Fruit fly (Drosophila melanogaster) whole organism, embryonic: ENCODE results near the gene pod1.

ENCODE experiments used
- ATbp ChIP-seq: fragments of 200-800 bp; sonication (Bioruptor generic); optimal IDR thresholded peaks from 2 replicates; lab custom pipeline; 2017; ENCODE audit warnings: missing biosample characterization, mild to moderate bottlenecking, missing genetic modification characterization, missing genetic modification reagents
- B-H1 ChIP-seq: fragments of 200-800 bp; sonication (Bioruptor generic); IDR thresholded peaks from 3 replicates; pipeline ENCODE4 v1.3.6; 2022; ENCODE audit warnings: missing biosample characterization, missing genetic modification characterization
- CG10147 ChIP-seq: fragments of 200-800 bp; sonication (Bioruptor generic); optimal IDR thresholded peaks from 2 replicates; lab custom pipeline; 2019; ENCODE audit warnings: missing biosample characterization, mild to moderate bottlenecking, missing genetic modification characterization, moderate library complexity
- CG10267 ChIP-seq: fragments of 200-800 bp; sonication (Bioruptor generic); optimal IDR thresholded peaks from 2 replicates; lab custom pipeline; 2018; ENCODE audit warnings: missing biosample characterization, mild to moderate bottlenecking, missing genetic modification characterization, moderate library complexity
- CG12104 ChIP-seq: fragments of 200-800 bp; sonication (Bioruptor generic); optimal IDR thresholded peaks from 3 replicates; lab custom pipeline; 2016; ENCODE audit warnings: missing biosample characterization, missing genetic modification characterization
- CG12299 ChIP-seq: fragments of 200-800 bp; sonication (Bioruptor generic); optimal IDR thresholded peaks from 2 replicates; lab custom pipeline; 2018; ENCODE audit warnings: missing biosample characterization, mild to moderate bottlenecking, missing genetic modification characterization
- CG12942 ChIP-seq: fragments of 200-800 bp; sonication (Bioruptor generic); optimal IDR thresholded peaks from 3 replicates; lab custom pipeline; 2016; ENCODE audit warnings: missing biosample characterization, missing genetic modification characterization
- CG14667 ChIP-seq: fragments of 200-800 bp; sonication (Bioruptor generic); IDR thresholded peaks from 2 replicates; pipeline ENCODE4 v1.3.6; 2022; ENCODE audit warnings: missing biosample characterization, missing genetic modification characterization
- CG14965 ChIP-seq: fragments of 200-800 bp; sonication (Bioruptor generic); optimal IDR thresholded peaks from 2 replicates; lab custom pipeline; 2016; ENCODE audit warnings: missing biosample characterization, missing genetic modification characterization, borderline replicate concordance
- CG15073 ChIP-seq: fragments of 200-800 bp; sonication (Bioruptor generic); optimal IDR thresholded peaks from 2 replicates; lab custom pipeline; 2016; ENCODE audit warnings: missing biosample characterization, missing genetic modification characterization
- CG15514 ChIP-seq: fragments of 200-800 bp; sonication (Bioruptor generic); optimal IDR thresholded peaks from 3 replicates; lab custom pipeline; 2017; ENCODE audit warnings: missing biosample characterization, missing genetic modification characterization, mild to moderate bottlenecking, moderate library complexity, missing genetic modification reagents
- CG17186 ChIP-seq: fragments of 200-800 bp; sonication (Bioruptor generic); optimal IDR thresholded peaks from 3 replicates; lab custom pipeline; 2017; ENCODE audit warnings: missing biosample characterization, missing genetic modification reagents, missing genetic modification characterization
- CG17568 ChIP-seq: fragments of 200-800 bp; sonication (Bioruptor generic); optimal IDR thresholded peaks from 2 replicates; lab custom pipeline; 2018; ENCODE audit warnings: missing biosample characterization, mild to moderate bottlenecking, missing genetic modification characterization, moderate library complexity
- CG17912 ChIP-seq: fragments of 200-800 bp; sonication (Bioruptor generic); optimal IDR thresholded peaks from 2 replicates; lab custom pipeline; 2018; ENCODE audit warnings: missing biosample characterization, mild to moderate bottlenecking, missing genetic modification characterization
- CG2120 ChIP-seq: fragments of 200-800 bp; sonication (Bioruptor generic); optimal IDR thresholded peaks from 3 replicates; lab custom pipeline; 2016; ENCODE audit warnings: missing biosample characterization, missing genetic modification characterization
- CG2202 ChIP-seq: fragments of 200-800 bp; sonication (Bioruptor generic); optimal IDR thresholded peaks from 2 replicates; lab custom pipeline; 2018; ENCODE audit warnings: missing biosample characterization, mild to moderate bottlenecking, missing genetic modification characterization
- CG2712 ChIP-seq: fragments of 200-800 bp; optimal IDR thresholded peaks from 3 replicates; lab custom pipeline; 2019; ENCODE audit warnings: missing biosample characterization, mild to moderate bottlenecking, missing genetic modification characterization, moderate library complexity
- CG2875 ChIP-seq: fragments of 200-800 bp; sonication (Bioruptor generic); optimal IDR thresholded peaks from 2 replicates; lab custom pipeline; 2017; ENCODE audit warnings: missing biosample characterization, mild to moderate bottlenecking, missing genetic modification characterization, missing genetic modification reagents
- CG30403 ChIP-seq: fragments of 200-800 bp; sonication (Bioruptor generic); optimal IDR thresholded peaks from 3 replicates; lab custom pipeline; 2016; ENCODE audit warnings: missing biosample characterization, missing genetic modification characterization
- CG3847 ChIP-seq: fragments of 200-800 bp; sonication (Bioruptor generic); IDR thresholded peaks from 2 replicates; pipeline ENCODE4 v1.3.6; 2022; ENCODE audit warnings: missing biosample characterization, missing genetic modification characterization
- CG4424 ChIP-seq: fragments of 200-800 bp; sonication (Bioruptor generic); optimal IDR thresholded peaks from 3 replicates; lab custom pipeline; 2016; ENCODE audit warnings: missing biosample characterization, missing genetic modification characterization
- CG4617 ChIP-seq: fragments of 200-800 bp; sonication (Bioruptor generic); optimal IDR thresholded peaks from 3 replicates; lab custom pipeline; 2016; ENCODE audit warnings: missing biosample characterization, missing genetic modification characterization, borderline replicate concordance
- CG6272 ChIP-seq: fragments of 200-800 bp; sonication (Bioruptor generic); IDR thresholded peaks from 2 replicates; pipeline ENCODE4 v1.3.6; 2022; ENCODE audit warnings: missing biosample characterization, missing genetic modification characterization
- CG8924 ChIP-seq: fragments of 200-800 bp; optimal IDR thresholded peaks from 3 replicates; lab custom pipeline; 2019; ENCODE audit warnings: missing biosample characterization, mild to moderate bottlenecking, missing genetic modification characterization, moderate library complexity
- Dad ChIP-seq: fragments of 200-800 bp; sonication (Bioruptor generic); optimal IDR thresholded peaks from 3 replicates; lab custom pipeline; 2016; ENCODE audit warnings: missing biosample characterization, missing genetic modification characterization
- Dek ChIP-seq: fragments of 200-800 bp; sonication (Bioruptor generic); optimal IDR thresholded peaks from 3 replicates; lab custom pipeline; 2019; ENCODE audit warnings: missing biosample characterization, mild to moderate bottlenecking, missing genetic modification characterization, moderate library complexity
- Ets97D ChIP-seq: fragments of 200-800 bp; sonication (Bioruptor generic); optimal IDR thresholded peaks from 3 replicates; lab custom pipeline; 2016; ENCODE audit warnings: missing biosample characterization, missing genetic modification characterization
- H2.0 ChIP-seq: fragments of 200-800 bp; sonication (Bioruptor generic); IDR thresholded peaks from 2 replicates; pipeline ENCODE4 v1.3.6; 2022; ENCODE audit warnings: missing biosample characterization, missing genetic modification characterization
- Hmx ChIP-seq: fragments of 200-800 bp; sonication (Bioruptor generic); optimal IDR thresholded peaks from 2 replicates; lab custom pipeline; 2016; ENCODE audit warnings: missing biosample characterization, missing genetic modification characterization
- Mad ChIP-seq: fragments of 200-800 bp; sonication (Bioruptor generic); optimal IDR thresholded peaks from 2 replicates; lab custom pipeline; 2016; ENCODE audit warnings: missing biosample characterization, missing genetic modification characterization
- Neu2 ChIP-seq: fragments of 200-800 bp; sonication (Bioruptor generic); optimal IDR thresholded peaks from 3 replicates; lab custom pipeline; 2016; ENCODE audit warnings: missing biosample characterization, missing genetic modification characterization, borderline replicate concordance
- PHDP ChIP-seq: fragments of 200-800 bp; sonication (Bioruptor generic); optimal IDR thresholded peaks from 3 replicates; lab custom pipeline; 2018; ENCODE audit warnings: missing biosample characterization, mild to moderate bottlenecking, missing genetic modification characterization, moderate library complexity
- Trl ChIP-seq, 3 experiments: fragments of >200 bp in 2 of 3; fragments of 200-800 bp in 1 of 3; sonication (Bioruptor generic) in 1 of 3; optimal IDR thresholded peaks; 2 replicates in 1 of 3; 3 replicates in 2 of 3; lab custom pipeline; 2016 to 2017; ENCODE audit warnings: missing biosample characterization in 1 of 3, missing genetic modification characterization in 1 of 3
- YL-1 ChIP-seq: fragments of 200-800 bp; sonication (Bioruptor generic); optimal IDR thresholded peaks from 3 replicates; lab custom pipeline; 2017; ENCODE audit warnings: missing biosample characterization, mild to moderate bottlenecking, missing genetic modification characterization
- corto ChIP-seq: fragments of 200-800 bp; sonication (Bioruptor generic); optimal IDR thresholded peaks from 2 replicates; lab custom pipeline; 2016; ENCODE audit warnings: missing biosample characterization, mild to moderate bottlenecking, missing genetic modification characterization, moderate library complexity
- crp ChIP-seq, 2 experiments: fragments of 200-800 bp; sonication (Bioruptor generic); optimal IDR thresholded peaks; 2 replicates in 1 of 2; 3 replicates in 1 of 2; lab custom pipeline; 2017; ENCODE audit warnings: missing biosample characterization in 2 of 2, missing genetic modification characterization in 2 of 2, mild to moderate bottlenecking in 1 of 2, moderate library complexity in 1 of 2
- emc ChIP-seq: fragments of 200-800 bp; sonication (Bioruptor generic); optimal IDR thresholded peaks from 2 replicates; lab custom pipeline; 2016; ENCODE audit warnings: missing biosample characterization, missing genetic modification characterization
- fu2 ChIP-seq: fragments of 200-800 bp; sonication (Bioruptor generic); optimal IDR thresholded peaks from 2 replicates; lab custom pipeline; 2016; ENCODE audit warnings: missing biosample characterization, missing genetic modification characterization
- ind ChIP-seq: fragments of 200-800 bp; sonication (Bioruptor generic); optimal IDR thresholded peaks from 3 replicates; lab custom pipeline; 2016; ENCODE audit warnings: missing biosample characterization, missing genetic modification characterization
- inv ChIP-seq: fragments of 200-800 bp; sonication (Bioruptor generic); IDR thresholded peaks from 2 replicates; pipeline ENCODE4 v1.3.6; 2022; ENCODE audit warnings: missing biosample characterization, missing genetic modification characterization; ENCODE audit not compliant: partially characterized antibody
- jumu ChIP-seq: fragments of 200-800 bp; sonication (Bioruptor generic); optimal IDR thresholded peaks from 3 replicates; lab custom pipeline; 2016; ENCODE audit warnings: missing biosample characterization, missing genetic modification characterization
- klu ChIP-seq: fragments of 200-800 bp; sonication (Bioruptor generic); IDR thresholded peaks from 2 replicates; pipeline ENCODE4 v1.3.6; 2022; ENCODE audit warnings: missing biosample characterization, missing genetic modification characterization
- odd ChIP-seq: fragments of 200-800 bp; sonication (Bioruptor generic); optimal IDR thresholded peaks from 2 replicates; lab custom pipeline; 2017; ENCODE audit warnings: missing biosample characterization, mild to moderate bottlenecking, missing genetic modification characterization
- phol ChIP-seq: fragments of 200-800 bp; sonication (Bioruptor generic); optimal IDR thresholded peaks from 3 replicates; lab custom pipeline; 2018; ENCODE audit warnings: missing biosample characterization, mild to moderate bottlenecking, missing genetic modification characterization, moderate library complexity
- sug ChIP-seq: fragments of 200-800 bp; optimal IDR thresholded peaks from 2 replicates; lab custom pipeline; 2019; ENCODE audit warnings: missing biosample characterization, mild to moderate bottlenecking, missing genetic modification characterization, moderate library complexity
- tin ChIP-seq: fragments of 200-800 bp; sonication (Bioruptor generic); optimal IDR thresholded peaks from 3 replicates; lab custom pipeline; 2016; ENCODE audit warnings: missing biosample characterization, missing genetic modification characterization
- tup ChIP-seq: fragments of 200-800 bp; sonication (Bioruptor generic); optimal IDR thresholded peaks from 2 replicates; lab custom pipeline; 2016; ENCODE audit warnings: missing biosample characterization, mild to moderate bottlenecking, missing genetic modification characterization, moderate library complexity
- vvl ChIP-seq: fragments of 200-800 bp; sonication (Bioruptor generic); IDR thresholded peaks from 2 replicates; pipeline ENCODE4 v1.3.6; 2022; ENCODE audit warnings: missing biosample characterization, missing genetic modification characterization
- zen2 ChIP-seq: fragments of 200-800 bp; sonication (Bioruptor generic); IDR thresholded peaks from 3 replicates; pipeline ENCODE4 v1.3.6; 2022; ENCODE audit warnings: missing biosample characterization, missing genetic modification characterization; ENCODE audit not compliant: partially characterized antibody

The pod1 gene

DNA sequence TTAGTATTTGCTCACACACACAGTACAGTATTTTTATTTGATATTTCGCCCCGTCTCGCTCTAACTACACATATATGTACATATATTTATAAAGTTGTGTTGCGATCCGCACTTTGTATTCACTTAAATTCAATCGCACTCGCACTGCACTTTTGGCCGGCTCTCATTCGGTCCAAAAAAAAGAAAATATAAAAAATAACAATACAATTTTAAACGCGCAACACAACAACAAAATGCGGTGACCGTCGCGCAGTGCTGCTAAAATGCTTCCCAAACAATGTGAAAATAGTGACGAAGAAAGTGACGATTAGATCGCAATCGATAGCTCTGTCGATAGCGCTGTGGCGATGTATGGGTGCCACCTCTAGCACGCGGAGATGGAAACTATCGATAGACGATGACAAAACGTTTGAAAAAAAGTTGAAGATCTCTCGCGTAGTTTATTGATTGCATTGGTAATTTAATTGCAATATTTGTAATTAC, at the start of gene pod1, which contains the start of gene C3G (continued):
- TF ChIP-seq crp (GFP tag; optimal IDR thresholded peaks at IDR 0.05; lab: Kevin White, UChicago): peak in 1 of 2 experiments; percentile 26
- TF ChIP-seq CG15073 (GFP tag; lab: Kevin White, UChicago): no peak
- TF ChIP-seq odd: no peak
- no peak for TF ChIP-seq Hmx (GFP tag; lab: Kevin White, UChicago)
- TF ChIP-seq klu (GFP tag; lab: Robert Waterston, UW): no peak
- peak; percentile 21 for TF ChIP-seq Mad (GFP tag; lab: Kevin White, UChicago)
- no peak for TF ChIP-seq Dek (tag; lab: Kevin White, UChicago)
- TF ChIP-seq inv (GFP tag; lab: Robert Waterston, UW): peak; percentile 98
- peak; percentile 53 for TF ChIP-seq phol
- peak; percentile 96 for TF ChIP-seq zen2 (GFP tag; lab: Robert Waterston, UW)
- TF ChIP-seq CG6272 (GFP tag; lab: Robert Waterston, UW): peak; percentile 49; the same call in 1 of the 2 replicates
- no peak for TF ChIP-seq CG10147 (GFP tag; lab: Kevin White, UChicago)
- peak; percentile 32 for TF ChIP-seq CG12942
- no peak for TF ChIP-seq H2.0 (GFP tag; lab: Robert Waterston, UW)
- TF ChIP-seq tin (GFP tag; lab: Kevin White, UChicago): peak; percentile 32
- peak; percentile 11 for TF ChIP-seq CG17912
- TF ChIP-seq Dad (GFP tag; lab: Kevin White, UChicago): peak; percentile 38
- peak; percentile 11 for TF ChIP-seq CG30403 (GFP tag; lab: Kevin White, UChicago)
- TF ChIP-seq YL-1 (GFP tag; lab: Kevin White, UChicago): peak; percentile 15
- TF ChIP-seq ind (GFP tag; lab: Kevin White, UChicago): peak; percentile 17
- no peak for TF ChIP-seq ATbp
- peak; percentile 39 for TF ChIP-seq CG2712
- TF ChIP-seq Neu2 (GFP tag; lab: Kevin White, UChicago): no peak
- peak; percentile 39 for TF ChIP-seq CG12299 (tag; lab: Kevin White, UChicago)
- TF ChIP-seq vvl (GFP tag; lab: Robert Waterston, UW): peak; percentile 56; the same call in 1 of the 2 replicates
- peak; percentile 58 for TF ChIP-seq sug
- TF ChIP-seq CG10267 (tag; lab: Kevin White, UChicago): peak; percentile 66
- peak; percentile 31 for TF ChIP-seq fu2
- no peak for TF ChIP-seq CG14965 (GFP tag; lab: Kevin White, UChicago)
- peak; percentile 42 for TF ChIP-seq jumu
- peak; percentile 92 for TF ChIP-seq CG4617 (GFP tag; lab: Kevin White, UChicago)
- TF ChIP-seq CG14667: no peak
- TF ChIP-seq CG17568 (GFP tag; lab: Kevin White, UChicago): no peak
- TF ChIP-seq CG2120 (GFP tag; lab: Kevin White, UChicago): peak; percentile 53
- peak; percentile 57 for TF ChIP-seq CG8924 (tag; lab: Kevin White, UChicago)
- TF ChIP-seq CG17186 (GFP tag; lab: Kevin White, UChicago): peak; percentile 81
- TF ChIP-seq CG2875 (GFP tag; lab: Kevin White, UChicago): no peak
- TF ChIP-seq B-H1: no peak
- peak; percentile 60 for TF ChIP-seq CG3847 (GFP tag; lab: Robert Waterston, UW)
- peak; percentile 67 for TF ChIP-seq CG15514 (GFP tag; lab: Kevin White, UChicago)
- TF ChIP-seq emc (GFP tag; lab: Kevin White, UChicago): no peak
- TF ChIP-seq Trl (optimal IDR thresholded peaks at IDR 0.05; lab: Kevin White, UChicago): peak in 1 of 2 experiments; percentile 20
- peak; percentile 42 for TF ChIP-seq Trl (GFP tag; optimal IDR thresholded peaks at IDR 0.05; lab: Kevin White, UChicago)
- TF ChIP-seq CG2202: no peak
- peak; percentile 30 for TF ChIP-seq CG4424 (GFP tag; lab: Kevin White, UChicago)
- no peak for TF ChIP-seq CG12104
- peak; percentile 85 for TF ChIP-seq Ets97D (GFP tag; lab: Kevin White, UChicago)
- TF ChIP-seq tup (GFP tag; lab: Kevin White, UChicago): no peak
- peak; percentile 28 for TF ChIP-seq PHDP (tag; lab: Kevin White, UChicago)
- no peak for TF ChIP-seq corto (GFP tag; lab: Kevin White, UChicago)
